Worm (Caenorhabditis elegans): ENCODE measurements around the gene clec-8.
"Not testable (repeated sequence)": the region's sequence is repeated elsewhere in the genome, so short reads cannot be mapped to it uniquely, and the experiment has no call there.

The clec-8 gene

DNA sequence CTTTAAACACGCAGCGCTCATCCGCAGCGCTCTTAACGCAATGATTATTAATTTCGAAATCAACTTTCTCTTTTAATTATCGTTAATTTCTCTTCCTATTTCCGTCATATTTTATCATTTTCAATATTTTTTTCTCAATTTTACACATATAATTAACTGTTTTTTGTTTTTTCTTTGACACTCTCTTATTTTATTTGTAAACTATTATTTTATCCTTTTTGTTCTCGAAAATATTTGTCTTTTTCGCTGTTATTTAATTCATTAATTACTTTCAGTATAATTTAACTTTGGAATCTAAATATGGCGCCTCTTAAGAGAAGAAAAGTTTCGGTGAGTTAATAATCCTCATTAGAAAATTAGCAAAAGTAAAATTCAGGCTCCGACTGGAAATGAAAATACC, 41.7 kb downstream of the clec-8 start, which contains the start of gene F49C5.3:
F49C5.3 (plus strand) TSS at position 301 of the 400 bp plus-strand sequence.
- not testable (repeated sequence) for TF ChIP-seq ceh-14 (tag; optimal IDR thresholded peaks at IDR 0.05); T23F11.4 (GFP tag; optimal IDR thresholded peaks at IDR 0.05); ref-2 (tag; optimal IDR thresholded peaks at IDR 0.05)

DNA sequence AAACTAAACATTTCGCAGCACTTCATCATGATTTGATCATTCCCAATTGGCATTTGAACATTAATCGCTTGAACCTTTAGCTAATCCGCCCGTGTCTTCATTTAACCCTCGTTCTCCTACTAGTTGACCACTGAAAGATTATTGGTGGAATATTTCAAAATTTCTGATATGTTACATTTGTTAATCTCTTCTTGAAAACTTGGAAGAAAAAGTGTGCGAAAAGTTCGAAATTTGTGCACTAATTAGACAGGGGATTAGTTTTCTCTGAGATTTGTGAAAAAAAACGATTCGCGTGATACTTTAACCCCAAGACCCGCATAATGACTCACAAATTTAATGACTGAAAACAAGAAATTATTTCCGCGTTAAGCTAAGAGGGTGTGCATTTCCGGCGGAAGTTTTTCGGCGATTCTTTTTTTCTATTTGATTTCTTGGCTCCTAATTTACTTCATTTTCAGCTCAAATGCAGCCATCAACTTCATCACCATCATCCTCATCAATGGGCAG, 42.5 kb downstream of the clec-8 start, which contains the start of gene nimk-1:
nimk-1 (plus strand) TSS at position 457 of the 507 bp plus-strand sequence.
- TF ChIP-seq ceh-24 (tag; optimal IDR thresholded peaks at IDR 0.05), result no peak
- TF ChIP-seq pag-3 (tag; optimal IDR thresholded peaks at IDR 0.05; ENCODE audit: borderline replicate concordance), result no peak
- no peak for TF ChIP-seq pha-4 (tag; optimal IDR thresholded peaks at IDR 0.05)
- no peak for TF ChIP-seq pha-2 (tag; optimal IDR thresholded peaks at IDR 0.05)
- TF ChIP-seq pqm-1 (tag; optimal IDR thresholded peaks at IDR 0.05), result no peak
- TF ChIP-seq fkh-6 (tag; optimal IDR thresholded peaks at IDR 0.05), result no peak
- no peak for TF ChIP-seq Y22D7AL.16 (tag; optimal IDR thresholded peaks at IDR 0.05)

DNA sequence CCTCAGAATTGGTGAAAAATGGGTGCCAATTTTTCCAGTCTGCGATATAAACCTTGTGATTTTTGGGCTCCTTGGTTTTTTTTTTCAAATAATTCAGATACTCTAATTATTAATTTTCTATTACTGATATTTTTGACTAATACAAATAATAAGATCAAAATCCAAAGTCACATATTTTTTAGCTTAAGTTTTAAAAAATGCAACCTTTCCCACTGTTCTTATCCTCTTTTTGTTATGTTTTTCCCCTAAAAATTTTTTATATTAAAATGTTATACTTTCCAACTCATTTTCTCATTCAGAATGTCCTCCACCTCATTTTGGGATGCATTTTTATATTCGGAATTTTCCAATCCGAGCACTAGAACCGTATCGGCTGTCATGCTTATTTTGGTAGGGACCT, 46.9 kb downstream of the clec-8 start, which contains the start of gene srx-120:
srx-120 (plus strand) TSS at position 301 of the 400 bp plus-strand sequence.
- no peak for TF ChIP-seq fkh-6 (tag; optimal IDR thresholded peaks at IDR 0.05)
- no peak for TF ChIP-seq pha-2 (tag; optimal IDR thresholded peaks at IDR 0.05)
- TF ChIP-seq tbx-7 (tag; optimal IDR thresholded peaks at IDR 0.05), result no peak
- TF ChIP-seq C08G9.2 (tag; optimal IDR thresholded peaks at IDR 0.05), result no peak
- TF ChIP-seq tbx-2 (tag; optimal IDR thresholded peaks at IDR 0.05), result no peak
- TF ChIP-seq hlh-30 (tag; optimal IDR thresholded peaks at IDR 0.05; ENCODE audit: insufficient read depth), result no peak

DNA sequence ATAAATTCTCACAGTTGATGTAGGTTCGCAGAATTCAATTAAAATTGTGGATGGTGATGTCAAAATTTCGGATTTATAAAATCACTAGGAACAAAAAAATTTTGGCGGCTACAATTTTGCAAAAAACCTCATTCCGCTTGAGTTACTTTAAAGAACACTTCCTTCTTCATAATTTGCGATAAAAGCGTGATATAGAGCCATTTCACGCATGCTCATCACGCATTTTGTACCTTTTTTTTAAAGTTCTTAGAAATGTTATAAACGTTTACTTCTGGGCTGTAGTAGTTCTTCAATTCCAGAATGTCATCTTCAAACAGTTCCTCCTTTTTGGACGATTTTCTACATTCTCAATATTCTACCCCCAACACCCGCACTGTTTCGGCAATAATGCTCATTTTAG, 49.9 kb downstream of the clec-8 start, which contains the start of gene srx-119:
srx-119 (plus strand) TSS at position 301 of the 400 bp plus-strand sequence.
- no peak for TF ChIP-seq pqm-1 (tag; optimal IDR thresholded peaks at IDR 0.05)
- TF ChIP-seq C08G9.2 (tag; optimal IDR thresholded peaks at IDR 0.05), result no peak
- TF ChIP-seq ama-1 (optimal IDR thresholded peaks at IDR 0.05), result no peak
- TF ChIP-seq sox-4 (tag; optimal IDR thresholded peaks at IDR 0.05), result no peak
- no peak for TF ChIP-seq C38D4.7 (GFP tag; optimal IDR thresholded peaks at IDR 0.05)
- TF ChIP-seq nfya-1 (tag; optimal IDR thresholded peaks at IDR 0.05), result no peak

Data from whole organism, late embryonic.